Fruit fly (Drosophila melanogaster): ENCODE data around the gene CG9500.

The CG9500 gene

dm6 chr2L:6339010-6339897 lies 18.9 kb downstream of the CG9500 start (continued):
- TF ChIP-seq Hr78 (GFP tag; optimal IDR thresholded peaks at IDR 0.05) (peak in 1 of 2 experiments; percentile 100), CG11093 (GFP tag; IDR thresholded peaks at IDR 0.05) (no peak), CG10654 (GFP tag; optimal IDR thresholded peaks at IDR 0.05) (no peak), esg (GFP tag; conservative IDR thresholded peaks at IDR 0.05) (no peak), Trl (optimal IDR thresholded peaks at IDR 0.05) (peak; percentile 55 to 66), Trl (GFP tag; optimal IDR thresholded peaks at IDR 0.05) (peak; percentile 38), CG12769 (tag; optimal IDR thresholded peaks at IDR 0.05) (peak; percentile 22), Kr (GFP tag; optimal IDR thresholded peaks at IDR 0.05) (no peak), Vsx1 (GFP tag; optimal IDR thresholded peaks at IDR 0.05) (no peak), lbe (GFP tag; optimal IDR thresholded peaks at IDR 0.05) (no peak), CG11085 (GFP tag; IDR thresholded peaks at IDR 0.05) (no peak), fd96Cb (tag; optimal IDR thresholded peaks at IDR 0.05) (peak; percentile 41), gsb-n (tag; optimal IDR thresholded peaks at IDR 0.05) (no peak), CG17802 (tag; optimal IDR thresholded peaks at IDR 0.05) (peak; percentile 6), Myb (GFP tag; optimal IDR thresholded peaks at IDR 0.05) (peak; percentile 11), Usf (GFP tag; optimal IDR thresholded peaks at IDR 0.05) (no peak), ab (GFP tag; optimal IDR thresholded peaks at IDR 0.05) (no peak), onecut (GFP tag; IDR thresholded peaks at IDR 0.05) (peak; percentile 27; the same call in 1 of the 2 replicates), Ssrp (tag; optimal IDR thresholded peaks at IDR 0.05) (peak; percentile 40), CG6254 (GFP tag; optimal IDR thresholded peaks at IDR 0.05) (no peak), Drgx (GFP tag; IDR thresholded peaks at IDR 0.05) (no peak), MBD-R2 (GFP tag; IDR thresholded peaks at IDR 0.05) (peak; percentile 5; the same call in 1 of the 2 replicates), CG10274 (GFP tag; optimal IDR thresholded peaks at IDR 0.05) (no peak), CG16813 (GFP tag; IDR thresholded peaks at IDR 0.05; ENCODE audit: partially characterized antibody) (no peak), aop (GFP tag; IDR thresholded peaks at IDR 0.05) (no peak), Mad (GFP tag; optimal IDR thresholded peaks at IDR 0.05) (no peak), pnt (GFP tag; optimal IDR thresholded peaks at IDR 0.05) (no peak), Rx (GFP tag; IDR thresholded peaks at IDR 0.05) (no peak), mld (GFP tag; IDR thresholded peaks at IDR 0.05; ENCODE audit: partially characterized antibody) (peak; percentile 31; the same call in 1 of the 3 replicates), CG32532 (GFP tag; IDR thresholded peaks at IDR 0.05) (peak; percentile 42; the same call in 1 of the 2 replicates), CG9932 (GFP tag; IDR thresholded peaks at IDR 0.05) (peak; percentile 37; the same call in 1 of the 2 replicates), ems (GFP tag; optimal IDR thresholded peaks at IDR 0.05) (peak; percentile 27), ewg (GFP tag; optimal IDR thresholded peaks at IDR 0.05) (no peak), chm (GFP tag; IDR thresholded peaks at IDR 0.05) (peak; percentile 19; the same call in 1 of the 2 replicates), CG14050 (GFP tag; IDR thresholded peaks at IDR 0.05) (no peak), tgo (GFP tag; IDR thresholded peaks at IDR 0.05) (peak; percentile 37; the same call in 2 of the 3 replicates), CG13123 (GFP tag; optimal IDR thresholded peaks at IDR 0.05) (no peak), HLH54F (GFP tag; optimal IDR thresholded peaks at IDR 0.05) (peak; percentile 50), Nf-YC (tag; optimal IDR thresholded peaks at IDR 0.05) (peak; percentile 2), Gsc (GFP tag; IDR thresholded peaks at IDR 0.05) (no peak), seq (GFP tag; IDR thresholded peaks at IDR 0.05) (0 out of 2 replicates have a peak, but pooled peaks have one; percentile 51), CG1602 (GFP tag; optimal IDR thresholded peaks at IDR 0.05) (no peak), bowl (GFP tag; IDR thresholded peaks at IDR 0.05) (no peak), p53 (GFP tag; optimal IDR thresholded peaks at IDR 0.05) (no peak), zen (tag; optimal IDR thresholded peaks at IDR 0.05) (no peak), CG31224 (GFP tag; IDR thresholded peaks at IDR 0.05) (no peak), Sry-δ (GFP tag; optimal IDR thresholded peaks at IDR 0.05) (no peak), Poxn (GFP tag; IDR thresholded peaks at IDR 0.05) (no peak), CG16863 (GFP tag; optimal IDR thresholded peaks at IDR 0.05) (peak; percentile 40), CG8359 (GFP tag; optimal IDR thresholded peaks at IDR 0.05; ENCODE audit: borderline replicate concordance) (no peak)

Data from whole organism, embryonic.